Fruit fly (Drosophila melanogaster) whole organism, prepupa: ENCODE data around the gene CG2680.

Experiments used
- Blimp-1 ChIP-seq: fragments of 200-800 bp; sonication (Bioruptor generic); optimal IDR thresholded peaks from 3 replicates; lab custom pipeline; 2017; ENCODE audit warnings: missing biosample characterization, missing genetic modification characterization, mild to moderate bottlenecking, moderate library complexity, missing genetic modification reagents
- CG4318 ChIP-seq: fragments of 200-800 bp; sonication (Bioruptor generic); optimal IDR thresholded peaks from 3 replicates; lab custom pipeline; 2017; ENCODE audit warnings: missing biosample characterization, mild to moderate bottlenecking, missing genetic modification characterization
- cyc ChIP-seq: fragments of 200-800 bp; sonication (Bioruptor generic); optimal IDR thresholded peaks from 3 replicates; lab custom pipeline; 2016; ENCODE audit warnings: missing biosample characterization, missing genetic modification characterization
- dsx ChIP-seq: fragments of 200-800 bp; optimal IDR thresholded peaks from 3 replicates; lab custom pipeline; 2019; ENCODE audit warnings: missing biosample characterization, mild to moderate bottlenecking, missing genetic modification characterization, moderate library complexity; ENCODE audit not compliant: poor library complexity, severe bottlenecking
- fkh ChIP-seq: fragments of 200-800 bp; sonication (Bioruptor generic); optimal IDR thresholded peaks from 3 replicates; lab custom pipeline; 2017; ENCODE audit warnings: missing biosample characterization, mild to moderate bottlenecking, missing genetic modification characterization, moderate library complexity
- ss ChIP-seq, 2 experiments: fragments of 200-800 bp; sonication (Bioruptor generic); optimal IDR thresholded peaks; 2 replicates in 1 of 2; 3 replicates in 1 of 2; lab custom pipeline; 2017 to 2018; ENCODE audit warnings: mild to moderate bottlenecking in 2 of 2, missing biosample characterization in 2 of 2, missing genetic modification characterization in 2 of 2, moderate library complexity in 1 of 2
- topi ChIP-seq: fragments of 200-800 bp; sonication (Bioruptor generic); optimal IDR thresholded peaks from 3 replicates; lab custom pipeline; 2016; ENCODE audit warnings: missing biosample characterization, missing genetic modification characterization
- vri ChIP-seq: fragments of 200-800 bp; sonication (Bioruptor generic); optimal IDR thresholded peaks from 3 replicates; lab custom pipeline; 2016; ENCODE audit warnings: missing biosample characterization, mild to moderate bottlenecking, missing genetic modification characterization

dm6 chrX:2726420-2726819 lies 19.2 kb upstream of the CG2680 start, which contains the start of gene vilya:
- TF ChIP-seq topi (GFP tag; lab: Kevin White, UChicago) (no peak), vri (no peak), fkh (GFP tag; lab: Kevin White, UChicago) (no peak), cyc (GFP tag; lab: Kevin White, UChicago) (no peak), CG4318 (no peak), Blimp-1 (no peak), dsx (GFP tag; lab: Kevin White, UChicago) (no peak), ss (GFP tag; optimal IDR thresholded peaks at IDR 0.05; lab: Kevin White, UChicago) (no peak)
